Worm (Caenorhabditis elegans) whole organism, L4 larva: ENCODE results near the gene D1046.4.

Experiments used
- T20F7.1 ChIP-seq: fragments of 200-800 bp; sonication (Bioruptor generic); optimal IDR thresholded peaks from 2 replicates; lab custom pipeline; 2018; ENCODE audit warnings: mild to moderate bottlenecking, missing genetic modification characterization, missing compliant biosample characterization
- ceh-20 ChIP-seq: fragments of 200-800 bp; sonication (Bioruptor generic); IDR thresholded peaks from 2 replicates; pipeline ENCODE4 v1.3.6; 2022; ENCODE audit warnings: missing genetic modification reagents, missing genetic modification characterization, missing compliant biosample characterization
- ceh-44 ChIP-seq: fragments of 200-800 bp; sonication (Bioruptor generic); IDR thresholded peaks from 2 replicates; pipeline ENCODE4 v1.3.6; 2022; ENCODE audit warnings: missing genetic modification reagents, missing genetic modification characterization, missing compliant biosample characterization
- ceh-62 ChIP-seq: sonication (generic microtip); optimal IDR thresholded peaks from 2 replicates; lab custom pipeline; 2017; ENCODE audit warnings: missing biosample characterization, missing genetic modification characterization
- cey-2 ChIP-seq: sonication (generic microtip); optimal IDR thresholded peaks from 3 replicates; lab custom pipeline; 2017; ENCODE audit warnings: missing genetic modification characterization, mild to moderate bottlenecking, missing compliant biosample characterization, antibody characterized with exemption, borderline replicate concordance; ENCODE audit not compliant: insufficient read depth
- ctbp-1 ChIP-seq: fragments of 200-800 bp; sonication (Bioruptor generic); IDR thresholded peaks from 2 replicates; pipeline ENCODE4 v1.3.6; 2022; ENCODE audit warnings: missing genetic modification reagents, missing genetic modification characterization, missing compliant biosample characterization
- daf-12 ChIP-seq: fragments of 150-350 bp; optimal IDR thresholded peaks from 2 replicates; lab custom pipeline; 2014; ENCODE audit warnings: missing biosample characterization, missing genetic modification reagents, missing genetic modification characterization
- daf-16 ChIP-seq, 3 experiments: sonication (generic microtip); optimal IDR thresholded peaks; 2 replicates each; lab custom pipeline; 2016 to 2017; ENCODE audit warnings: missing genetic modification characterization in 3 of 3, missing genetic modification reagents in 3 of 3, mild to moderate bottlenecking in 2 of 3, missing compliant biosample characterization in 2 of 3, missing biosample characterization in 1 of 3, moderate library complexity in 1 of 3
- dmd-6 ChIP-seq: fragments of 200-800 bp; sonication (Bioruptor generic); IDR thresholded peaks from 2 replicates; pipeline ENCODE4 v1.3.6; 2022; ENCODE audit warnings: missing genetic modification reagents, missing genetic modification characterization, missing compliant biosample characterization
- dpl-1 ChIP-seq: fragments of 150-350 bp; optimal IDR thresholded peaks from 2 replicates; lab custom pipeline; 2014; ENCODE audit warnings: missing biosample characterization, missing genetic modification reagents, missing genetic modification characterization
- dve-1 ChIP-seq: sonication (generic microtip); optimal IDR thresholded peaks from 2 replicates; lab custom pipeline; 2017; ENCODE audit warnings: antibody characterized with exemption, mild to moderate bottlenecking, missing genetic modification characterization, missing compliant biosample characterization; ENCODE audit not compliant: insufficient read depth
- hlh-11 ChIP-seq: fragments of 200-800 bp; sonication (Bioruptor generic); optimal IDR thresholded peaks from 2 replicates; lab custom pipeline; 2018; ENCODE audit warnings: mild to moderate bottlenecking, missing genetic modification characterization, missing compliant biosample characterization
- hlh-30 ChIP-seq: sonication (generic microtip); optimal IDR thresholded peaks from 2 replicates; lab custom pipeline; 2017; ENCODE audit warnings: antibody characterized with exemption, mild to moderate bottlenecking, missing genetic modification characterization, missing compliant biosample characterization; ENCODE audit not compliant: insufficient read depth
- hmg-1.1 ChIP-seq: fragments of 200-800 bp; sonication (Bioruptor generic); IDR thresholded peaks from 2 replicates; pipeline ENCODE4 v1.3.6; 2022; ENCODE audit warnings: missing genetic modification reagents, missing genetic modification characterization, missing compliant biosample characterization
- lim-7 ChIP-seq: fragments of 200-800 bp; sonication (Bioruptor generic); IDR thresholded peaks from 2 replicates; pipeline ENCODE4 v1.3.6; 2022; ENCODE audit warnings: missing genetic modification characterization, missing compliant biosample characterization
- lin-13 ChIP-seq: fragments of 150-350 bp; optimal IDR thresholded peaks from 2 replicates; lab custom pipeline; 2014; ENCODE audit warnings: missing biosample characterization, missing genetic modification reagents, missing genetic modification characterization
- lsy-2 ChIP-seq, 2 experiments: fragments of 150-350 bp in 1 of 2; sonication (generic microtip) in 1 of 2; optimal IDR thresholded peaks; 2 replicates each; lab custom pipeline; 2014 to 2017; ENCODE audit warnings: missing biosample characterization in 2 of 2, missing genetic modification characterization in 2 of 2
- madf-9 ChIP-seq: fragments of 200-800 bp; sonication (Bioruptor generic); conservative IDR thresholded peaks from 2 replicates; pipeline ENCODE4 v1.3.6; 2022; ENCODE audit warnings: missing genetic modification reagents, missing genetic modification characterization, missing compliant biosample characterization
- mdl-1 ChIP-seq, 2 experiments: fragments of 150-350 bp in 1 of 2; sonication (generic microtip) in 1 of 2; optimal IDR thresholded peaks; 2 replicates each; lab custom pipeline; 2014 to 2017; ENCODE audit warnings: missing biosample characterization in 2 of 2, missing genetic modification characterization in 2 of 2
- mdt-29 ChIP-seq: fragments of 200-800 bp; sonication (Bioruptor generic); IDR thresholded peaks from 2 replicates; pipeline ENCODE4 v1.3.6; 2022; ENCODE audit warnings: missing genetic modification reagents, missing genetic modification characterization, missing compliant biosample characterization
- mep-1 ChIP-seq: fragments of 150-350 bp; sonication (generic microtip); optimal IDR thresholded peaks from 3 replicates; lab custom pipeline; 2014; ENCODE audit warnings: missing biosample characterization, missing genetic modification characterization
- mxl-2 ChIP-seq: fragments of 200-800 bp; sonication (Bioruptor generic); conservative IDR thresholded peaks from 2 replicates; pipeline ENCODE4 v1.3.6; 2022; ENCODE audit warnings: missing genetic modification reagents, missing genetic modification characterization, missing compliant biosample characterization
- mxl-3 ChIP-seq: fragments of 200-800 bp; sonication (Bioruptor generic); optimal IDR thresholded peaks from 2 replicates; lab custom pipeline; 2018; ENCODE audit warnings: mild to moderate bottlenecking, missing genetic modification characterization, missing compliant biosample characterization
- nhr-102 ChIP-seq: sonication (generic microtip); optimal IDR thresholded peaks from 2 replicates; lab custom pipeline; 2016; ENCODE audit warnings: mild to moderate bottlenecking, missing genetic modification characterization, moderate library complexity, missing compliant biosample characterization
- nhr-25 ChIP-seq: sonication (generic microtip); optimal IDR thresholded peaks from 2 replicates; lab custom pipeline; 2017; ENCODE audit warnings: missing genetic modification characterization, mild to moderate bottlenecking, missing compliant biosample characterization, antibody characterized with exemption, moderate library complexity, borderline replicate concordance; ENCODE audit not compliant: insufficient read depth
- nhr-28 ChIP-seq: fragments of 150-350 bp; optimal IDR thresholded peaks from 2 replicates; lab custom pipeline; 2014; ENCODE audit warnings: missing biosample characterization, missing genetic modification characterization
- nhr-41 ChIP-seq: fragments of 200-800 bp; sonication (Bioruptor generic); IDR thresholded peaks from 2 replicates; pipeline ENCODE4 v1.3.6; 2022; ENCODE audit warnings: missing genetic modification reagents, missing genetic modification characterization, missing compliant biosample characterization
- nhr-48 ChIP-seq: sonication (generic microtip); optimal IDR thresholded peaks from 2 replicates; lab custom pipeline; 2016; ENCODE audit warnings: mild to moderate bottlenecking, missing genetic modification characterization, missing compliant biosample characterization
- nhr-76 ChIP-seq: fragments of 150-350 bp; optimal IDR thresholded peaks from 2 replicates; lab custom pipeline; 2014; ENCODE audit warnings: missing biosample characterization, missing genetic modification characterization
- nhr-77 ChIP-seq: fragments of 150-350 bp; optimal IDR thresholded peaks from 2 replicates; lab custom pipeline; 2014; ENCODE audit warnings: missing biosample characterization, missing genetic modification characterization
- pqm-1 ChIP-seq: sonication (generic microtip); optimal IDR thresholded peaks from 2 replicates; lab custom pipeline; 2017; ENCODE audit warnings: missing biosample characterization, missing genetic modification characterization
- tra-1 ChIP-seq: fragments of 200-800 bp; sonication (Bioruptor generic); IDR thresholded peaks from 2 replicates; pipeline ENCODE4 v1.3.6; 2022; ENCODE audit warnings: missing genetic modification reagents, missing genetic modification characterization, missing compliant biosample characterization
- unc-62 ChIP-seq, 3 experiments: fragments of 150-350 bp in 1 of 3; sonication (generic microtip); optimal IDR thresholded peaks in 2 of 3; peaks in 1 of 3; 1 replicate in 1 of 3; 2 replicates in 2 of 3; lab custom pipeline; 2014 to 2017; ENCODE audit warnings: missing biosample characterization in 3 of 3, missing genetic modification characterization in 3 of 3, missing genetic modification reagents in 3 of 3, missing genotype in 1 of 3
- vab-7 ChIP-seq: fragments of 200-800 bp; sonication (Bioruptor generic); IDR thresholded peaks from 2 replicates; pipeline ENCODE4 v1.3.6; 2022; ENCODE audit warnings: missing genetic modification reagents, missing genetic modification characterization, missing compliant biosample characterization
- zag-1 ChIP-seq: fragments of 150-350 bp; optimal IDR thresholded peaks from 2 replicates; lab custom pipeline; 2014; ENCODE audit warnings: missing biosample characterization, missing genetic modification characterization
- zip-2 ChIP-seq: fragments of 150-350 bp; optimal IDR thresholded peaks from 2 replicates; lab custom pipeline; 2014; ENCODE audit warnings: missing biosample characterization, missing genetic modification characterization

Gene D1046.4

DNA sequence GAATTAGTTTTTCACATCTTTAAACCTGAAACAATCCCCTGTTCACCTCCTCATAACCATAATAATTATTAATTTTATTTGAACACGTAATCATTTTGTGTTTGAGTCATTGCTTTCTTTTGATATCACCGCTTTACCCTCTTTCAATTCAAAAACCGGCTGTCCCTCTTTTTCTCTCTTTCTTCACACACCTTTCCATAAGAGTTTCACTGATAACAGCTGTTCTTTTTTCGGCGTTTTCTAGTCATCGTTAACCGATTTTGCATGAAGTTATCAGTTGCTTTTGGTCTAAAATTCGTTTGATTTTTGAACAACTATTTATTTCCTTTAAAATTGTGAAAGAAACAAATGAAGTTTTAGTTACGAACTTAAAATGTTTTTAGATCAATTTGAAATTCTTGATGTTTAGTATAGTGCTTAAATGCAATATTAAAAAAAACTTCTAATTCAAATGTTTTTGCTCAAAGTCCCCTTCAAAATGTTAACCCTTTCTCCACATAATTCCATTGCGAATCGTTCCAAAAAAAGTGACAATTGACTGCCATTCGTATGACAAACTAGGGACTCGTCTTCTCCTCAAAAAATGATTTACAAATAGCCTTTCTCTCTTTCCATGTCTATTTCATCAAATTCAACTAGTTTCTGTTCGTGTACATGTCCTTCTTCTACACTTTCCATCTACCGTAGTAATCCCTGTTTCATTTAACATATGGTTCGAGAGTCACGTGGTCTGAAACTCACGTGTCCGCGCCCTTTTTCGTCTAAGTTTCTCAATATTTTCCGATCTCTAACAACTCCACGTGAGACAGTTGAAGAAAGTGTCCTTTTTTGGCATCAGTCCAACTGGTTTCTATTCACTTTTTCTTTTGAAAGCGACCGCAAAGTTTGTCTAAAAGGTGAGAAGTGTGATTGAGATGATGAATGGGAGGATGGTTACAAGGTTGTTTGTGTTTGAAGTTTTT, 15.7 kb downstream of the D1046.4 start:
- TF ChIP-seq dmd-6 (GFP tag; lab: Robert Waterston, UW) (peak; percentile 92), unc-62 (GFP tag; optimal IDR thresholded peaks at IDR 0.05 in 1 of 2; lab: Kevin White, UChicago) (peak in 1 of 2 experiments; percentile 96), unc-62 (tag; optimal IDR thresholded peaks at IDR 0.05; lab: Kevin White, UChicago) (no peak), lsy-2 (tag; optimal IDR thresholded peaks at IDR 0.05; lab: Kevin White, UChicago) (peak in 1 of 2 experiments; percentile 82), zip-2 (tag; lab: Kevin White, UChicago) (no peak), ceh-44 (GFP tag; lab: Robert Waterston, UW) (no peak), nhr-102 (tag; lab: Kevin White, UChicago) (peak; percentile 40), ceh-62 (tag; lab: Kevin White, UChicago) (no peak), mdl-1 (tag; optimal IDR thresholded peaks at IDR 0.05; lab: Kevin White, UChicago) (peak; percentile 73 to 97), nhr-76 (peak; percentile 15), hmg-1.1 (GFP tag; lab: Robert Waterston, UW) (peak; percentile 45; the same call in 1 of the 2 replicates), dpl-1 (GFP tag; lab: Kevin White, UChicago) (peak; percentile 9), hlh-30 (peak; percentile 97), nhr-28 (tag; lab: Kevin White, UChicago) (peak; percentile 90), lin-13 (GFP tag; lab: Kevin White, UChicago) (peak; percentile 39), vab-7 (GFP tag; lab: Robert Waterston, UW) (no peak), cey-2 (tag; lab: Kevin White, UChicago) (peak; percentile 91), mdt-29 (GFP tag; lab: Robert Waterston, UW) (peak; percentile 76), mep-1 (peak; percentile 73), mxl-2 (GFP tag; lab: Robert Waterston, UW) (peak; percentile 73; the same call in 1 of the 2 replicates), nhr-77 (tag; lab: Kevin White, UChicago) (peak; percentile 59), lim-7 (GFP tag; lab: Robert Waterston, UW) (no peak), T20F7.1 (GFP tag; lab: Kevin White, UChicago) (peak; percentile 60), tra-1 (GFP tag; lab: Robert Waterston, UW) (peak; percentile 96), dve-1 (tag; lab: Kevin White, UChicago) (peak; percentile 87), madf-9 (0 out of 2 replicates have a peak, but pooled peaks have one; percentile 24), hlh-11 (tag; lab: Kevin White, UChicago) (peak; percentile 95), nhr-41 (no peak), ceh-20 (GFP tag; lab: Robert Waterston, UW) (peak; percentile 84), nhr-48 (tag; lab: Kevin White, UChicago) (peak; percentile 73), daf-16 (GFP tag; optimal IDR thresholded peaks at IDR 0.05; lab: Kevin White, UChicago) (no peak), daf-16 (tag; optimal IDR thresholded peaks at IDR 0.05; lab: Kevin White, UChicago) (no peak), zag-1 (no peak), ctbp-1 (peak; percentile 49), pqm-1 (tag; lab: Kevin White, UChicago) (peak; percentile 93), mxl-3 (GFP tag; lab: Kevin White, UChicago) (peak; percentile 89)

DNA sequence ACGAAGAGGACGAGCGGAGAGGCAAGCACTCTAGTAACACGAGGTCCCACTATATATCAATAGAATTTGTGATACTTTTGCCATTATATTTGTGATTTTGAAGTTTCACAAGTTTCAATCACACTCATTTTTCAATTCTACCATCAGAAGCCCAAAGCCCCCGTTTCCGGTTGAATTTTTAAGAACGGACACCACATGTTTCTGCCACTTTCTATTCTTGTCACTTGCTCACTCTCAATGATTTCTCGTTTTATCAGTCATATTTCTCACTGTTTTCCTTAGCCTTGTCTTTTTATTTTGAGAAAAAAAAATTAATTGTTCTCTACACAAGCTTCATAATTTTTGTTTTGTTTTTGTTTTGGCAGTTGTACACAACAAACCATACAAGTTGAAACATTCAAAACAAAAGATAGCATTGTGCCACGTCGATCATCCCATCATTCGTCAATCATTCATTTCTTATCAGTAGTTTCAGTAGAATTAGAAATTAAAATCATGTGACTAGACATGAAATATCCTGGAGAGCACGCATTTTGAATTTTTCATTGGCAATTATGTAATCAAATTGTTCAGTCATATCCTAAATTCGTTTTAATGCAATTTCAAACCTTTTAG, 18.4 kb downstream of the D1046.4 start:
- no peak for TF ChIP-seq ctbp-1
- TF ChIP-seq nhr-28 (tag; lab: Kevin White, UChicago), result peak; percentile 4
- TF ChIP-seq T20F7.1 (GFP tag; lab: Kevin White, UChicago), result peak; percentile 34
- TF ChIP-seq daf-12 (tag; lab: Kevin White, UChicago), result no peak
- no peak for TF ChIP-seq nhr-25
- no peak for TF ChIP-seq daf-16 (GFP tag; optimal IDR thresholded peaks at IDR 0.05; lab: Kevin White, UChicago)
- peak; percentile 15 for TF ChIP-seq daf-16 (tag; optimal IDR thresholded peaks at IDR 0.05; lab: Kevin White, UChicago)
- TF ChIP-seq nhr-102 (tag; lab: Kevin White, UChicago), result no peak
- TF ChIP-seq dmd-6 (GFP tag; lab: Robert Waterston, UW), result peak; percentile 75
- peak in 1 of 2 experiments; percentile 76 for TF ChIP-seq unc-62 (GFP tag; optimal IDR thresholded peaks at IDR 0.05 in 1 of 2; lab: Kevin White, UChicago)
- no peak for TF ChIP-seq unc-62 (tag; optimal IDR thresholded peaks at IDR 0.05; lab: Kevin White, UChicago)
- peak; percentile 41 for TF ChIP-seq hlh-11 (tag; lab: Kevin White, UChicago)
- peak; percentile 83 for TF ChIP-seq dve-1 (tag; lab: Kevin White, UChicago)
